Worm (Caenorhabditis elegans) whole organism, midembryonic: ENCODE results near the gene tftc-5.
A peak's percentile ranks its signal among the peaks of the same experiment; 100 is the strongest.

ENCODE experiments used
- T22C8.4 ChIP-seq: fragments of 200-800 bp; sonication (Bioruptor generic); IDR thresholded peaks from 2 replicates; pipeline ENCODE4 v1.3.6; 2022; ENCODE audit warnings: missing genetic modification characterization, missing compliant biosample characterization
- cog-1 ChIP-seq: sonication (generic microtip); optimal IDR thresholded peaks from 2 replicates; lab custom pipeline; 2016; ENCODE audit warnings: missing genetic modification characterization, missing compliant biosample characterization
- flt-1 ChIP-seq: fragments of 200-800 bp; sonication (Bioruptor generic); IDR thresholded peaks from 2 replicates; pipeline ENCODE4 v1.3.6; 2022; ENCODE audit warnings: missing genetic modification characterization, missing compliant biosample characterization
- klf-2 ChIP-seq: fragments of 200-800 bp; sonication (Bioruptor generic); conservative IDR thresholded peaks from 2 replicates; pipeline ENCODE4 v1.3.6; 2022; ENCODE audit warnings: missing genetic modification reagents, missing genetic modification characterization, missing compliant biosample characterization
- med-1 ChIP-seq: sonication (generic microtip); optimal IDR thresholded peaks from 2 replicates; lab custom pipeline; 2017; ENCODE audit warnings: missing genetic modification characterization, mild to moderate bottlenecking, missing compliant biosample characterization, antibody characterized with exemption, missing genetic modification reagents; ENCODE audit not compliant: insufficient read depth
- ref-1 ChIP-seq: fragments of 200-800 bp; sonication (Bioruptor generic); conservative IDR thresholded peaks from 2 replicates; pipeline ENCODE4 v1.3.6; 2022; ENCODE audit warnings: missing genetic modification reagents, missing genetic modification characterization, missing compliant biosample characterization
- tab-1 ChIP-seq: fragments of 200-800 bp; sonication (Bioruptor generic); IDR thresholded peaks from 2 replicates; pipeline ENCODE4 v1.3.6; 2022; ENCODE audit warnings: missing genetic modification characterization, missing compliant biosample characterization
- ztf-23 ChIP-seq: fragments of 200-800 bp; sonication (Bioruptor generic); IDR thresholded peaks from 2 replicates; pipeline ENCODE4 v1.3.6; 2022; ENCODE audit warnings: missing genetic modification reagents, missing genetic modification characterization, missing compliant biosample characterization
- ztf-29 ChIP-seq: fragments of 200-800 bp; sonication (Bioruptor generic); IDR thresholded peaks from 2 replicates; pipeline ENCODE4 v1.3.6; 2022; ENCODE audit warnings: missing genetic modification reagents, missing genetic modification characterization, missing compliant biosample characterization

tftc-5 gene

ce11 chrIII:4010987-4011386, 11.0 kb upstream of the tftc-5 start:
- no peak for TF ChIP-seq klf-2

- TF ChIP-seq ztf-29 (GFP tag; lab: Robert Waterston, UW): no peak
- no peak for TF ChIP-seq klf-2
- no peak for TF ChIP-seq tab-1
- TF ChIP-seq med-1: no peak
- no peak for TF ChIP-seq ref-1 (GFP tag; lab: Robert Waterston, UW)
- no peak for TF ChIP-seq ztf-23 (GFP tag; lab: Robert Waterston, UW)
- no peak for TF ChIP-seq T22C8.4 (GFP tag; lab: Robert Waterston, UW)
- no peak for TF ChIP-seq cog-1 (tag; lab: Kevin White, UChicago)
- TF ChIP-seq flt-1 (GFP tag; lab: Robert Waterston, UW): no peak
Measured at ce11 chrIII:4012036-4012435, 9.9 kb upstream of the tftc-5 start, which contains the start of gene C36E8.4. Gene C36E8.4, plus strand, starts transcription at chrIII:4012336.

ce11 chrIII:4013061-4013460, 8.9 kb upstream of the tftc-5 start:
- TF ChIP-seq klf-2 (no peak), ztf-23 (GFP tag; lab: Robert Waterston, UW) (no peak), T22C8.4 (GFP tag; lab: Robert Waterston, UW) (no peak), ztf-29 (GFP tag; lab: Robert Waterston, UW) (no peak), cog-1 (tag; lab: Kevin White, UChicago) (no peak), med-1 (no peak)

DNA sequence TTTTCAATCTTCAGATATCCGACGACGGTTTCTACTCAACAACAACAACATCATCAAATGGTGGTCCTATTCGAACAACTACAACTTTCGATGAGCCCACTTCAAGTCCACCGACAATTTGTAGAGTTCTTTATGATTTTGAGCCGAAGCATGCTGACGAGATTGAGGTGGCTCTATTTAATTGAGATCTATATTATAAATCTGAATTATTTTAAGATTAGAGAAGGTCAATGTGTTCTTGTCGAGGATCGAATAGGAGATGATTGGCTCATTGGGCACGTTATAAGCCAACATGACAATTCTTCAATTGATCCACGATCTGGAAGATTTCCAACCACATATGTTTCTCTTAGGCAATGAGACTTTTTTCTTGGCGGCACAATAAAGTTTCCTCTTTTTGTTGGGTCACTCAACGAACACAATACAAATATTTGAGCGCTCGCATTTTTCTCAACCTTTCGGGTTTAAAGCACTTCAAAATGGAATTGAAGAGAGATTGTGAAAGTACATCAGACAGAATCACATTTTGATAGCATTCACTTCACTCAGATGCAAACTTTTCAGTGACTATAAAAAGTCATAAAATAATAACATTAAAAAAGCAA, 6.5 kb upstream of the tftc-5 start:
- TF ChIP-seq cog-1 (tag; lab: Kevin White, UChicago): no peak
- TF ChIP-seq ztf-23 (GFP tag; lab: Robert Waterston, UW): no peak
- no peak for TF ChIP-seq med-1
- no peak for TF ChIP-seq ref-1 (GFP tag; lab: Robert Waterston, UW)
- no peak for TF ChIP-seq T22C8.4 (GFP tag; lab: Robert Waterston, UW)
- TF ChIP-seq klf-2: no peak
- no peak for TF ChIP-seq tab-1
- TF ChIP-seq ztf-29 (GFP tag; lab: Robert Waterston, UW): no peak
- no peak for TF ChIP-seq flt-1 (GFP tag; lab: Robert Waterston, UW)

ce11 chrIII:4017527-4017926, 4.4 kb upstream of the tftc-5 start, which contains the start of gene tbb-2:
Gene tbb-2, minus strand, starts transcription at chrIII:4017627.
- no peak for TF ChIP-seq tab-1
- TF ChIP-seq ztf-23 (GFP tag; lab: Robert Waterston, UW): no peak
- no peak for TF ChIP-seq flt-1 (GFP tag; lab: Robert Waterston, UW)
- no peak for TF ChIP-seq cog-1 (tag; lab: Kevin White, UChicago)
- no peak for TF ChIP-seq T22C8.4 (GFP tag; lab: Robert Waterston, UW)
- TF ChIP-seq klf-2: no peak
- no peak for TF ChIP-seq med-1
- TF ChIP-seq ztf-29 (GFP tag; lab: Robert Waterston, UW): no peak
- no peak for TF ChIP-seq ref-1 (GFP tag; lab: Robert Waterston, UW)

ce11 chrIII:4018095-4018498, 3.9 kb upstream of the tftc-5 start:
- TF ChIP-seq klf-2 (no peak), ztf-23 (GFP tag; lab: Robert Waterston, UW) (0 out of 2 replicates have a peak, but pooled peaks have one; percentile 59)

DNA sequence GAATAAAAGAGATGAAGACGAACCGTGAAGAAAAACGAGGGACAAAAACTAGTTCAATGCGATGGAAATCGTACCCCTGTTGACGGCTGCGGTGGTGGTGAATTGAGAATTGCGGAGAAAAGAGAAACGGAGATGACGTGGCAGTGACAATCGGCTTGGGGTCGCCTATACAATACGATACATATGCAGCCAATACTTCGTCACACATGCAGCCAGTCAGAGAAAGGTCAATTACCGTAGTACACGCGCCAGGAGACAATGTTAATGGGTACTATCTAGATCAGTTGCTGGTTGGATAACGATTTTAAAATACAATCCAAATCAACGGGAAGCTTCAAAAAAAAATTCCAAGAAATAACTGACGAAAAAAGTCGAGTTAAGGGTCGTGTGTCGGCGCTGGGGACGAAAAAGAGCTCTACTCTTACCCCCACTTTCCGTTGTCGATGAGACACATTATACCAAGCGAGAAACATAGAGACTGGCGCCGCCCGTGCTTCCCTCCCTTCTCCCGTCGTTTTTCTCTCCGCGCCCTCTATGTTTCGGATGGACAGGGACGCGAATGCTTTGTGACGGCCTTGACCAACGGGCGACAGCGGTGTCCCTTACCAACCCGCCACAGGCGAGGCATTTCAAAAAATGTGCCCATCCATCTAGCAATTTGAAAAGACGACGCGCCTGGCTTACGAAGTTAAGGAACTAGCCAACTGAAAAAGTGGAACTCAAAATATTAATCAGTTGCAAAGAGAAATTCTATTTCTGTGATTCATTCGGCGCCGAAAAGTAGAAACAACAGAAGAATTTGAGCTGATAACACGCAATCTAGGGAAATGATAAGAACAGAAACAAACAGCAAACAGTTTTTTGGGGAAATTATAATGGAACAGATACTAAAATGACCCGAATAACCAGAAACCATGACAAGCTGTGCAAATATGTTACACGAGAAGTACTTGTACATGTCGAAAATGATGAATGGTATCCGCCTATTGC, 3.1 kb upstream of the tftc-5 start:
- TF ChIP-seq ztf-23 (GFP tag; lab: Robert Waterston, UW) (no peak), flt-1 (GFP tag; lab: Robert Waterston, UW) (no peak), med-1 (no peak), ztf-29 (GFP tag; lab: Robert Waterston, UW) (no peak), tab-1 (no peak), klf-2 (no peak), cog-1 (tag; lab: Kevin White, UChicago) (no peak), T22C8.4 (GFP tag; lab: Robert Waterston, UW) (no peak), ref-1 (GFP tag; lab: Robert Waterston, UW) (no peak)

- TF ChIP-seq ztf-23 (GFP tag; lab: Robert Waterston, UW) (no peak), ztf-29 (GFP tag; lab: Robert Waterston, UW) (no peak), med-1 (peak; percentile 21), T22C8.4 (GFP tag; lab: Robert Waterston, UW) (no peak), ref-1 (GFP tag; lab: Robert Waterston, UW) (no peak), klf-2 (no peak), tab-1 (no peak), flt-1 (GFP tag; lab: Robert Waterston, UW) (no peak), cog-1 (tag; lab: Kevin White, UChicago) (peak; percentile 10)
Measured at ce11 chrIII:4019801-4020200, 2.2 kb upstream of the tftc-5 start, which contains the start of gene snpc-3.4. Gene snpc-3.4, plus strand, starts transcription at chrIII:4020037.

DNA sequence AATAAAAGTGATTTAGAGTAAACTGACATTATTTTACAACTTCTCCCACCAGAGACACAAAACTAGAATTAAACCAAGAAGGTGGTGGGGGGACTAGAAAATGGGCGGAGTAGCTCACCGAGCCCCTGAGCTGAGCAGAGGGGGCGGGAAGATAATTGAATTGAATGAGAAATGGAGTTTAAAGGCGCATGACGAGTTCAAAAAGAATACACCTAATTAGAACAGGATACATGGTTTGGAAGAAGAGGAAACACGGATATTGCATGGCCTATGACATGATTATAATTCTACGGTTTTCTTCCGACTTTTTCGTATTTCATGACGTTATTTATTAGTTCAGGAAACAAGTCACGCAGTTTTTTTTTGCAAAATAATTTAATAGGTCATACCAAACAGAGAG, 6.1 kb downstream of the tftc-5 start, which contains the start of gene T02C12.5:
Gene T02C12.5 (minus strand): TSS at position 101 of the 400 bp plus-strand sequence.
- no peak for TF ChIP-seq tab-1
- no peak for TF ChIP-seq klf-2
- TF ChIP-seq flt-1 (GFP tag; lab: Robert Waterston, UW): no peak
- TF ChIP-seq ref-1 (GFP tag; lab: Robert Waterston, UW): no peak
- no peak for TF ChIP-seq T22C8.4 (GFP tag; lab: Robert Waterston, UW)
- no peak for TF ChIP-seq ztf-23 (GFP tag; lab: Robert Waterston, UW)
- TF ChIP-seq med-1: no peak
- TF ChIP-seq ztf-29 (GFP tag; lab: Robert Waterston, UW): no peak
- no peak for TF ChIP-seq cog-1 (tag; lab: Kevin White, UChicago)
